Worm (Caenorhabditis elegans) whole organism, young adult: Measurements from ENCODE around the gene pho-12.

ENCODE experiments used
- B0035.1 ChIP-seq: sonication (generic microtip); optimal IDR thresholded peaks from 2 replicates; lab custom pipeline; 2016; ENCODE audit warnings: missing genetic modification characterization, mild to moderate bottlenecking, missing compliant biosample characterization, missing genotype, missing genetic modification reagents
- F10E7.11 ChIP-seq: sonication (generic microtip); optimal IDR thresholded peaks from 2 replicates; lab custom pipeline; 2017; ENCODE audit warnings: mild to moderate bottlenecking, missing genetic modification characterization, moderate library complexity, missing compliant biosample characterization
- F57C9.4 ChIP-seq: sonication (generic microtip); optimal IDR thresholded peaks from 2 replicates; lab custom pipeline; 2017; ENCODE audit warnings: mild to moderate bottlenecking, missing genetic modification characterization, missing compliant biosample characterization
- K12H6.12 ChIP-seq: fragments of 200-800 bp; sonication (Bioruptor generic); optimal IDR thresholded peaks from 2 replicates; lab custom pipeline; 2018; ENCODE audit warnings: mild to moderate bottlenecking, missing genetic modification characterization, missing compliant biosample characterization
- T07F8.4 ChIP-seq: sonication (generic microtip); optimal IDR thresholded peaks from 2 replicates; lab custom pipeline; 2016; ENCODE audit warnings: mild to moderate bottlenecking, missing genetic modification characterization, moderate library complexity, missing compliant biosample characterization
- Y53F4B.3 ChIP-seq: fragments of 200-800 bp; sonication (Bioruptor generic); IDR thresholded peaks from 2 replicates; pipeline ENCODE4 v1.3.6; 2022; ENCODE audit warnings: missing genetic modification reagents, missing genetic modification characterization, missing compliant biosample characterization
- Y67H2A.10 ChIP-seq: fragments of 200-800 bp; sonication (Bioruptor generic); conservative IDR thresholded peaks from 2 replicates; pipeline ENCODE4 v1.3.6; 2022; ENCODE audit warnings: missing genetic modification reagents, missing genetic modification characterization, missing compliant biosample characterization
- ama-1 ChIP-seq, 3 experiments: fragments of 150-350 bp in 1 of 3; sonication (generic microtip) in 2 of 3; optimal IDR thresholded peaks; 2 replicates each; lab custom pipeline; 2014 to 2018; ENCODE audit warnings: missing biosample characterization in 2 of 3, missing genetic modification characterization in 2 of 3, missing genetic modification reagents in 2 of 3
- athp-1 ChIP-seq: sonication (generic microtip); optimal IDR thresholded peaks from 2 replicates; lab custom pipeline; 2017; ENCODE audit warnings: mild to moderate bottlenecking, missing genetic modification characterization, missing compliant biosample characterization
- attf-3 ChIP-seq: fragments of 200-800 bp; sonication (Bioruptor generic); conservative IDR thresholded peaks from 2 replicates; pipeline ENCODE4 v1.3.6; 2022; ENCODE audit warnings: missing genetic modification reagents, missing genetic modification characterization, missing compliant biosample characterization
- attf-6 ChIP-seq: fragments of 200-800 bp; sonication (Bioruptor generic); IDR thresholded peaks from 2 replicates; pipeline ENCODE4 v1.3.6; 2022; ENCODE audit warnings: missing genetic modification reagents, missing genetic modification characterization, missing compliant biosample characterization
- ccch-3 ChIP-seq: fragments of 200-800 bp; sonication (Bioruptor generic); optimal IDR thresholded peaks from 2 replicates; lab custom pipeline; 2018; ENCODE audit warnings: mild to moderate bottlenecking, missing genetic modification characterization, missing compliant biosample characterization
- cebp-1 ChIP-seq, 2 experiments: fragments of 200-800 bp in 1 of 2; sonication (Bioruptor generic) in 1 of 2; sonication (generic microtip) in 1 of 2; IDR thresholded peaks in 1 of 2; optimal IDR thresholded peaks in 1 of 2; 2 replicates each; pipeline versions ENCODE4 v1.3.6 to Lab custom; 2017 to 2022; ENCODE audit warnings: missing compliant biosample characterization in 2 of 2, missing genetic modification characterization in 2 of 2, mild to moderate bottlenecking in 1 of 2, missing genetic modification reagents in 1 of 2, moderate library complexity in 1 of 2
- ceh-27 ChIP-seq: fragments of 200-800 bp; sonication (Bioruptor generic); optimal IDR thresholded peaks from 2 replicates; lab custom pipeline; 2018; ENCODE audit warnings: mild to moderate bottlenecking, missing genetic modification characterization, moderate library complexity, missing compliant biosample characterization
- ceh-40 ChIP-seq: fragments of 200-800 bp; sonication (Bioruptor generic); IDR thresholded peaks from 2 replicates; pipeline ENCODE4 v1.3.6; 2022; ENCODE audit warnings: missing genetic modification characterization, missing compliant biosample characterization
- chd-7 ChIP-seq: sonication (generic microtip); optimal IDR thresholded peaks from 2 replicates; lab custom pipeline; 2016; ENCODE audit warnings: mild to moderate bottlenecking, missing genetic modification characterization, moderate library complexity, missing compliant biosample characterization
- dpff-1 ChIP-seq: sonication (generic microtip); optimal IDR thresholded peaks from 2 replicates; lab custom pipeline; 2017; ENCODE audit warnings: mild to moderate bottlenecking, missing genetic modification characterization, missing compliant biosample characterization
- ets-4 ChIP-seq: fragments of 200-800 bp; sonication (Bioruptor generic); optimal IDR thresholded peaks from 2 replicates; lab custom pipeline; 2018; ENCODE audit warnings: mild to moderate bottlenecking, missing genetic modification characterization, missing compliant biosample characterization
- fkh-3 ChIP-seq: sonication (generic microtip); optimal IDR thresholded peaks from 2 replicates; lab custom pipeline; 2016; ENCODE audit warnings: mild to moderate bottlenecking, missing genetic modification characterization, missing compliant biosample characterization
- hmg-20 ChIP-seq: fragments of 200-800 bp; sonication (Bioruptor generic); IDR thresholded peaks from 2 replicates; pipeline ENCODE4 v1.3.6; 2022; ENCODE audit warnings: missing genetic modification reagents, missing genetic modification characterization, missing compliant biosample characterization
- hrde-1 ChIP-seq: sonication (generic microtip); optimal IDR thresholded peaks from 2 replicates; lab custom pipeline; 2016; ENCODE audit warnings: missing genetic modification characterization, mild to moderate bottlenecking, missing compliant biosample characterization, moderate library complexity, missing genotype, missing genetic modification reagents, borderline replicate concordance
- let-607 ChIP-seq, 2 experiments: fragments of 200-800 bp in 1 of 2; sonication (Bioruptor generic) in 1 of 2; sonication (generic microtip) in 1 of 2; optimal IDR thresholded peaks; 2 replicates each; lab custom pipeline; 2016 to 2018; ENCODE audit warnings: mild to moderate bottlenecking in 2 of 2, missing compliant biosample characterization in 2 of 2, missing genetic modification characterization in 2 of 2, moderate library complexity in 2 of 2, missing genotype in 1 of 2
- lin-35 ChIP-seq, 3 experiments: fragments of 150-350 bp in 2 of 3; sonication (generic microtip) in 1 of 3; optimal IDR thresholded peaks; 2 replicates each; lab custom pipeline; 2014 to 2018; ENCODE audit warnings: missing biosample characterization in 3 of 3, missing genetic modification characterization in 3 of 3, missing genetic modification reagents in 3 of 3
- lsl-1 ChIP-seq: fragments of 200-800 bp; sonication (Bioruptor generic); optimal IDR thresholded peaks from 2 replicates; lab custom pipeline; 2018; ENCODE audit warnings: mild to moderate bottlenecking, missing genetic modification characterization, moderate library complexity, missing compliant biosample characterization
- lsy-27 ChIP-seq: sonication (generic microtip); optimal IDR thresholded peaks from 2 replicates; lab custom pipeline; 2017; ENCODE audit warnings: missing genetic modification characterization, mild to moderate bottlenecking, missing compliant biosample characterization, antibody characterized with exemption, missing genotype, borderline replicate concordance; ENCODE audit not compliant: insufficient read depth
- madf-6 ChIP-seq: fragments of 200-800 bp; sonication (Bioruptor generic); IDR thresholded peaks from 2 replicates; pipeline ENCODE4 v1.3.6; 2022; ENCODE audit warnings: missing genetic modification reagents, missing genetic modification characterization, missing compliant biosample characterization
- mcd-1 ChIP-seq: fragments of 200-800 bp; sonication (Bioruptor generic); IDR thresholded peaks from 2 replicates; pipeline ENCODE4 v1.3.6; 2022; ENCODE audit warnings: missing genetic modification reagents, missing genetic modification characterization, missing compliant biosample characterization
- mel-28 ChIP-seq: sonication (generic microtip); optimal IDR thresholded peaks from 2 replicates; lab custom pipeline; 2016; ENCODE audit warnings: borderline replicate concordance, mild to moderate bottlenecking, missing genetic modification characterization, missing compliant biosample characterization
- mes-4 ChIP-seq: sonication (generic microtip); optimal IDR thresholded peaks from 2 replicates; lab custom pipeline; 2016; ENCODE audit warnings: missing genotype, missing genetic modification characterization, missing compliant biosample characterization
- mxl-1 ChIP-seq: sonication (generic microtip); optimal IDR thresholded peaks from 2 replicates; lab custom pipeline; 2016; ENCODE audit warnings: missing genetic modification characterization, missing compliant biosample characterization
- nfya-1 ChIP-seq: sonication (generic microtip); optimal IDR thresholded peaks from 2 replicates; lab custom pipeline; 2017; ENCODE audit warnings: antibody characterized with exemption, missing compliant biosample characterization, missing genetic modification characterization, borderline replicate concordance; ENCODE audit not compliant: insufficient read depth
- nfya-2 ChIP-seq: fragments of 200-800 bp; sonication (Bioruptor generic); IDR thresholded peaks from 2 replicates; pipeline ENCODE4 v1.3.6; 2022; ENCODE audit warnings: missing genetic modification reagents, missing genetic modification characterization, missing compliant biosample characterization
- pbrm-1 ChIP-seq: fragments of 200-800 bp; sonication (Bioruptor generic); IDR thresholded peaks from 2 replicates; pipeline ENCODE4 v1.3.6; 2022; ENCODE audit warnings: missing genetic modification reagents, missing genetic modification characterization, missing compliant biosample characterization
- pha-4 ChIP-seq: fragments of 150-350 bp; sonication (generic microtip); optimal IDR thresholded peaks from 2 replicates; lab custom pipeline; 2014; ENCODE audit warnings: missing biosample characterization, missing genetic modification reagents, missing genetic modification characterization
- rpc-1 ChIP-seq, 2 experiments: fragments of 150-350 bp in 1 of 2; sonication (generic microtip) in 1 of 2; optimal IDR thresholded peaks; 2 replicates each; lab custom pipeline; 2014 to 2018; ENCODE audit warnings: missing biosample characterization in 1 of 2, missing genetic modification characterization in 1 of 2, missing genetic modification reagents in 1 of 2, missing genotype in 1 of 2
- snpc-1.3 ChIP-seq: sonication (generic microtip); optimal IDR thresholded peaks from 2 replicates; lab custom pipeline; 2017; ENCODE audit warnings: missing genetic modification characterization, mild to moderate bottlenecking, missing compliant biosample characterization, antibody characterized with exemption, moderate library complexity, missing genotype, missing genetic modification reagents; ENCODE audit not compliant: insufficient read depth
- snpc-4 ChIP-seq, 5 experiments: fragments of 150-350 bp in 1 of 5; sonication (generic microtip) in 4 of 5; optimal IDR thresholded peaks; 2 replicates each; lab custom pipeline; 2014 to 2018; ENCODE audit warnings: missing genetic modification characterization in 5 of 5, missing biosample characterization in 3 of 5, antibody characterized with exemption in 2 of 5, mild to moderate bottlenecking in 2 of 5, missing compliant biosample characterization in 2 of 5, missing genotype in 2 of 5, moderate library complexity in 2 of 5, missing genetic modification reagents in 1 of 5
- sptf-2 ChIP-seq: fragments of 200-800 bp; sonication (Bioruptor generic); optimal IDR thresholded peaks from 2 replicates; lab custom pipeline; 2018; ENCODE audit warnings: mild to moderate bottlenecking, missing genetic modification characterization, missing compliant biosample characterization
- tbp1 ChIP-seq: fragments of 200-800 bp; sonication (Bioruptor generic); optimal IDR thresholded peaks from 2 replicates; lab custom pipeline; 2018; ENCODE audit warnings: mild to moderate bottlenecking, missing genetic modification characterization, missing compliant biosample characterization
- zfh-2 ChIP-seq: fragments of 200-800 bp; sonication (Bioruptor generic); conservative IDR thresholded peaks from 2 replicates; pipeline ENCODE4 v1.3.6; 2022; ENCODE audit warnings: missing genetic modification reagents, missing genetic modification characterization, missing compliant biosample characterization
- ztf-22 ChIP-seq: fragments of 200-800 bp; sonication (Bioruptor generic); optimal IDR thresholded peaks from 2 replicates; lab custom pipeline; 2018; ENCODE audit warnings: mild to moderate bottlenecking, missing genetic modification characterization, moderate library complexity, missing compliant biosample characterization
- ztf-26 ChIP-seq: sonication (generic microtip); optimal IDR thresholded peaks from 2 replicates; lab custom pipeline; 2017; ENCODE audit warnings: missing genetic modification characterization, missing compliant biosample characterization

Gene pho-12

DNA sequence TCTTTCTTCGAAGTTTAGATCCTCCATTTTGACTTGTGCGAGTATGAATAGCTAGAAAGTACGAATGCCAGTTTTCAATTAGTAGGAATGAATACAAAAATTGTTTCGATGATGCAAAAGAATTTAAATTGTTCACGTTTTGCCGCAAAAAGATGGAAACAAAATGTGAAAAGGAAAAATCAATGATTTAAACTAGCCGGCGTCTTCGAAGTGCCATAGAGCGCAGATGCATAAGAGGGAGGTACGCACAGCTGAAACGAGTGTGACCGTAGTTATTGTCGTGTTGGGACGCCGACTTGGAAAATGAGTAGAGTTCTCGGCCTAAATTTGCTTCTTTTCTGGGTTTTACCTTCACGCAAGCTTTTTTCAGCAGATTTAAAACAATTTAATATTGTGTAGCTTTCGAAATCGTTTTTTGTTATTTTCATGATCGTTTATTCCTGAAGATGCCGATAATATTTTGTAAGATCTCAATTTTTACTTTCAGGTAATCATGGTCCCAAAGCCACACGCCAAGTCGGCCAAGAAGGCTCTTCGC is 5.4 kb downstream of the pho-12 start, which contains the start of the genes ify-1 and rpl-22 (continued):
- TF ChIP-seq cebp-1 (GFP tag; IDR thresholded peaks at IDR 0.05; lab: Robert Waterston, UW) (no peak), cebp-1 (tag; optimal IDR thresholded peaks at IDR 0.05; lab: Kevin White, UChicago) (peak; percentile 76), lsy-27 (tag; lab: Kevin White, UChicago) (no peak), nfya-1 (tag; lab: Kevin White, UChicago) (no peak), snpc-4 (GFP tag; optimal IDR thresholded peaks at IDR 0.05; lab: Kevin White, UChicago) (peak; percentile 78), snpc-4 (tag; optimal IDR thresholded peaks at IDR 0.05; lab: Kevin White, UChicago) (peak; percentile 89 to 92 (median 90)), ceh-40 (GFP tag; lab: Robert Waterston, UW) (no peak), fkh-3 (tag; lab: Kevin White, UChicago) (no peak), lsl-1 (GFP tag; lab: Kevin White, UChicago) (peak; percentile 95), B0035.1 (tag; lab: Kevin White, UChicago) (no peak), F57C9.4 (tag; lab: Kevin White, UChicago) (peak; percentile 6), T07F8.4 (tag; lab: Kevin White, UChicago) (no peak), hrde-1 (tag; lab: Kevin White, UChicago) (peak; percentile 45), pha-4 (tag; lab: Kevin White, UChicago) (peak; percentile 54), K12H6.12 (tag; lab: Kevin White, UChicago) (peak; percentile 56), sptf-2 (GFP tag; lab: Kevin White, UChicago) (no peak), lin-35 (GFP tag; optimal IDR thresholded peaks at IDR 0.05; lab: Kevin White, UChicago) (peak; percentile 8 to 91 (median 70)), Y53F4B.3 (GFP tag; lab: Robert Waterston, UW) (no peak), nfya-2 (GFP tag; lab: Robert Waterston, UW) (no peak), attf-3 (peak; percentile 65), Y67H2A.10 (GFP tag; lab: Robert Waterston, UW) (no peak), zfh-2 (GFP tag; lab: Robert Waterston, UW) (no peak), pbrm-1 (GFP tag; lab: Robert Waterston, UW) (peak; percentile 89), mes-4 (tag; lab: Kevin White, UChicago) (no peak), dpff-1 (tag; lab: Kevin White, UChicago) (no peak), rpc-1 (optimal IDR thresholded peaks at IDR 0.05; lab: Kevin White, UChicago) (peak; percentile 26), rpc-1 (tag; optimal IDR thresholded peaks at IDR 0.05; lab: Kevin White, UChicago) (peak; percentile 4), tbp1 (GFP tag; lab: Kevin White, UChicago) (peak; percentile 73), hmg-20 (GFP tag; lab: Robert Waterston, UW) (peak; percentile 48; the same call in 1 of the 2 replicates), mxl-1 (tag; lab: Kevin White, UChicago) (peak; percentile 37), ama-1 (optimal IDR thresholded peaks at IDR 0.05; lab: Kevin White, UChicago) (no peak), ama-1 (GFP tag; optimal IDR thresholded peaks at IDR 0.05; lab: Kevin White, UChicago) (no peak), let-607 (tag; optimal IDR thresholded peaks at IDR 0.05; lab: Kevin White, UChicago) (peak; percentile 27 to 76), athp-1 (tag; lab: Kevin White, UChicago) (peak; percentile 73), ceh-27 (GFP tag; lab: Kevin White, UChicago) (peak; percentile 92), mcd-1 (GFP tag; lab: Robert Waterston, UW) (peak; percentile 98), ztf-26 (tag; lab: Kevin White, UChicago) (peak; percentile 26), chd-7 (tag; lab: Kevin White, UChicago) (no peak), F10E7.11 (tag; lab: Kevin White, UChicago) (no peak), mel-28 (tag; lab: Kevin White, UChicago) (no peak), attf-6 (GFP tag; lab: Robert Waterston, UW) (no peak), ccch-3 (GFP tag; lab: Kevin White, UChicago) (no peak), snpc-1.3 (tag; lab: Kevin White, UChicago) (peak; percentile 60), ets-4 (GFP tag; lab: Kevin White, UChicago) (no peak), ztf-22 (GFP tag; lab: Kevin White, UChicago) (no peak), madf-6 (GFP tag; lab: Robert Waterston, UW) (peak; percentile 94)
